Fruit fly (Drosophila melanogaster) whole organism, embryonic: ENCODE data around the gene CG14015.
A peak's percentile ranks its signal among the peaks of the same experiment; 100 is the strongest.

Experiments used
- CG10366 ChIP-seq: fragments of 200-800 bp; sonication (Bioruptor generic); IDR thresholded peaks from 2 replicates; pipeline ENCODE4 v1.3.6; 2022; ENCODE audit warnings: missing biosample characterization, missing genetic modification characterization
- CG10462 ChIP-seq: fragments of 200-800 bp; sonication (Bioruptor generic); optimal IDR thresholded peaks from 2 replicates; lab custom pipeline; 2016; ENCODE audit warnings: missing biosample characterization, missing genetic modification characterization
- CG10979 ChIP-seq: fragments of 200-800 bp; sonication (Bioruptor generic); optimal IDR thresholded peaks from 2 replicates; lab custom pipeline; 2018; ENCODE audit warnings: missing biosample characterization, mild to moderate bottlenecking, missing genetic modification characterization, moderate library complexity
- CG11456 ChIP-seq: fragments of 200-800 bp; sonication (Bioruptor generic); IDR thresholded peaks from 3 replicates; pipeline ENCODE4 v1.3.6; 2022; ENCODE audit warnings: missing biosample characterization, missing genetic modification characterization
- CG14014 ChIP-seq: fragments of 200-800 bp; sonication (Bioruptor generic); IDR thresholded peaks from 2 replicates; pipeline ENCODE4 v1.3.6; 2022; ENCODE audit warnings: missing biosample characterization, missing genetic modification characterization
- CG16813 ChIP-seq: fragments of 200-800 bp; sonication (Bioruptor generic); IDR thresholded peaks from 3 replicates; pipeline ENCODE4 v1.3.6; 2022; ENCODE audit warnings: missing biosample characterization, missing genetic modification characterization; ENCODE audit not compliant: partially characterized antibody
- CG18011 ChIP-seq: fragments of 200-800 bp; sonication (Bioruptor generic); optimal IDR thresholded peaks from 2 replicates; lab custom pipeline; 2017; ENCODE audit warnings: missing biosample characterization, missing genetic modification characterization, mild to moderate bottlenecking, moderate library complexity, missing genotype
- CG18476 ChIP-seq: fragments of 200-800 bp; sonication (Bioruptor generic); optimal IDR thresholded peaks from 2 replicates; lab custom pipeline; 2016; ENCODE audit warnings: missing biosample characterization, mild to moderate bottlenecking, missing genetic modification characterization
- CG2129 ChIP-seq: fragments of 200-800 bp; sonication (Bioruptor generic); IDR thresholded peaks from 2 replicates; pipeline ENCODE4 v1.3.6; 2022; ENCODE audit warnings: missing biosample characterization, missing genetic modification characterization; ENCODE audit not compliant: partially characterized antibody
- CG30431 ChIP-seq: fragments of 200-800 bp; sonication (Bioruptor generic); optimal IDR thresholded peaks from 2 replicates; lab custom pipeline; 2017; ENCODE audit warnings: missing biosample characterization, missing genetic modification characterization
- CG42726 ChIP-seq: fragments of 200-800 bp; sonication (Bioruptor generic); IDR thresholded peaks from 2 replicates; pipeline ENCODE4 v1.3.6; 2022; ENCODE audit warnings: missing biosample characterization, missing genetic modification characterization; ENCODE audit not compliant: partially characterized antibody
- CG5245 ChIP-seq: fragments of 200-800 bp; sonication (Bioruptor generic); optimal IDR thresholded peaks from 3 replicates; lab custom pipeline; 2016; ENCODE audit warnings: missing biosample characterization, missing genetic modification characterization
- CG5953 ChIP-seq: fragments of 200-800 bp; sonication (Bioruptor generic); IDR thresholded peaks from 2 replicates; pipeline ENCODE4 v1.3.6; 2022; ENCODE audit warnings: missing biosample characterization, missing genetic modification characterization
- CG6765 ChIP-seq: fragments of 200-800 bp; sonication (Bioruptor generic); optimal IDR thresholded peaks from 3 replicates; lab custom pipeline; 2017; ENCODE audit warnings: missing biosample characterization, mild to moderate bottlenecking, missing genetic modification characterization
- CG7556 ChIP-seq: fragments of 200-800 bp; sonication (Bioruptor generic); optimal IDR thresholded peaks from 2 replicates; lab custom pipeline; 2017; ENCODE audit warnings: missing biosample characterization, mild to moderate bottlenecking, missing genetic modification characterization
- CG9797 ChIP-seq: fragments of 200-800 bp; sonication (Bioruptor generic); optimal IDR thresholded peaks from 3 replicates; lab custom pipeline; 2018; ENCODE audit warnings: missing biosample characterization, mild to moderate bottlenecking, missing genetic modification characterization
- Chrac-16 ChIP-seq: fragments of 200-800 bp; sonication (Bioruptor generic); optimal IDR thresholded peaks from 3 replicates; lab custom pipeline; 2016; ENCODE audit warnings: missing biosample characterization, missing genetic modification characterization
- Dll ChIP-seq: fragments of 200-800 bp; sonication (Bioruptor generic); IDR thresholded peaks from 4 replicates; pipeline ENCODE4 v1.3.6; 2022; ENCODE audit warnings: missing biosample characterization, missing genetic modification characterization; ENCODE audit not compliant: partially characterized antibody
- Doc2 ChIP-seq: fragments of 200-800 bp; sonication (Bioruptor generic); IDR thresholded peaks from 2 replicates; pipeline ENCODE4 v1.3.6; 2022; ENCODE audit warnings: missing biosample characterization, missing genetic modification characterization
- Doc3 ChIP-seq: fragments of 200-800 bp; sonication (Bioruptor generic); IDR thresholded peaks from 3 replicates; pipeline ENCODE4 v1.3.6; 2022; ENCODE audit warnings: missing biosample characterization, missing genetic modification characterization; ENCODE audit not compliant: partially characterized antibody
- E2f1 ChIP-seq: fragments of 200-800 bp; sonication (Bioruptor generic); IDR thresholded peaks from 2 replicates; pipeline ENCODE4 v1.3.6; 2022; ENCODE audit warnings: missing biosample characterization, missing genetic modification characterization
- Ets65A ChIP-seq: fragments of 200-800 bp; sonication (Bioruptor generic); peaks from one replicate; lab custom pipeline; 2016; ENCODE audit warnings: missing biosample characterization, missing genetic modification characterization
- Ets97D ChIP-seq: fragments of 200-800 bp; sonication (Bioruptor generic); optimal IDR thresholded peaks from 3 replicates; lab custom pipeline; 2016; ENCODE audit warnings: missing biosample characterization, missing genetic modification characterization
- HLH3B ChIP-seq: fragments of 200-800 bp; sonication (Bioruptor generic); IDR thresholded peaks from 2 replicates; pipeline ENCODE4 v1.3.6; 2022; ENCODE audit warnings: missing biosample characterization, missing genetic modification characterization
- Hr51 ChIP-seq, 2 experiments: fragments of 200-800 bp; sonication (Bioruptor generic); optimal IDR thresholded peaks; 2 replicates in 1 of 2; 3 replicates in 1 of 2; lab custom pipeline; 2016 to 2018; ENCODE audit warnings: missing biosample characterization in 2 of 2, missing genetic modification characterization in 2 of 2, mild to moderate bottlenecking in 1 of 2, moderate library complexity in 1 of 2
- Hsf ChIP-seq: fragments of 200-800 bp; sonication (Bioruptor generic); optimal IDR thresholded peaks from 3 replicates; lab custom pipeline; 2016; ENCODE audit warnings: missing biosample characterization, missing genetic modification characterization
- Lpt ChIP-seq: fragments of >200 bp; optimal IDR thresholded peaks from 2 replicates; lab custom pipeline; 2018; ENCODE audit warnings: missing biosample characterization, missing genetic modification characterization
- Meics ChIP-seq: fragments of 200-800 bp; sonication (Bioruptor generic); optimal IDR thresholded peaks from 2 replicates; lab custom pipeline; 2017; ENCODE audit warnings: missing biosample characterization, mild to moderate bottlenecking, missing genetic modification characterization
- Poxn ChIP-seq: fragments of 200-800 bp; sonication (Bioruptor generic); IDR thresholded peaks from 2 replicates; pipeline ENCODE4 v1.3.6; 2022; ENCODE audit warnings: missing biosample characterization, missing genetic modification characterization
- Usf ChIP-seq: fragments of 200-800 bp; sonication (Bioruptor generic); optimal IDR thresholded peaks from 2 replicates; lab custom pipeline; 2017; ENCODE audit warnings: missing genotype, missing biosample characterization, missing genetic modification characterization
- br ChIP-seq: fragments of >200 bp; optimal IDR thresholded peaks from 2 replicates; lab custom pipeline; 2017
- gce ChIP-seq: fragments of 200-800 bp; sonication (Bioruptor generic); IDR thresholded peaks from 3 replicates; pipeline ENCODE4 v1.3.6; 2022; ENCODE audit warnings: missing biosample characterization, missing genetic modification characterization
- grau ChIP-seq: fragments of 200-800 bp; optimal IDR thresholded peaks from 3 replicates; lab custom pipeline; 2019; ENCODE audit warnings: missing biosample characterization, mild to moderate bottlenecking, missing genetic modification characterization, moderate library complexity
- ham ChIP-seq: fragments of 200-800 bp; sonication (Bioruptor generic); IDR thresholded peaks from 2 replicates; pipeline ENCODE4 v1.3.6; 2022; ENCODE audit warnings: missing biosample characterization, missing genetic modification characterization
- her ChIP-seq: fragments of 200-800 bp; sonication (Bioruptor generic); optimal IDR thresholded peaks from 2 replicates; lab custom pipeline; 2016; ENCODE audit warnings: missing biosample characterization, missing genetic modification characterization
- hkb ChIP-seq, 2 experiments: fragments of 200-800 bp in 1 of 2; fragments of >200 bp in 1 of 2; sonication (Bioruptor generic) in 1 of 2; IDR thresholded peaks in 1 of 2; optimal IDR thresholded peaks in 1 of 2; 2 replicates each; pipeline versions ENCODE4 v1.3.6 to Lab custom; 2017 to 2022; ENCODE audit warnings: missing biosample characterization in 1 of 2, missing genetic modification characterization in 1 of 2
- maf-S ChIP-seq: fragments of 200-800 bp; sonication (Bioruptor generic); optimal IDR thresholded peaks from 2 replicates; lab custom pipeline; 2016; ENCODE audit warnings: missing biosample characterization, missing genetic modification characterization
- pum ChIP-seq: fragments of 200-800 bp; sonication (Bioruptor generic); optimal IDR thresholded peaks from 2 replicates; lab custom pipeline; 2016; ENCODE audit warnings: missing biosample characterization, missing genetic modification characterization
- row ChIP-seq: fragments of 200-800 bp; sonication (Bioruptor generic); IDR thresholded peaks from 3 replicates; pipeline ENCODE4 v1.3.6; 2022; ENCODE audit warnings: missing biosample characterization, missing genetic modification characterization
- scrt ChIP-seq: fragments of 200-800 bp; sonication (Bioruptor generic); optimal IDR thresholded peaks from 2 replicates; lab custom pipeline; 2018; ENCODE audit warnings: missing biosample characterization, mild to moderate bottlenecking, missing genetic modification characterization, moderate library complexity
- seq ChIP-seq: fragments of 200-800 bp; sonication (Bioruptor generic); IDR thresholded peaks from 2 replicates; pipeline ENCODE4 v1.3.6; 2022; ENCODE audit warnings: missing biosample characterization, missing genetic modification characterization
- so ChIP-seq: fragments of 200-800 bp; sonication (Bioruptor generic); IDR thresholded peaks from 3 replicates; pipeline ENCODE4 v1.3.6; 2022; ENCODE audit warnings: missing biosample characterization, missing genetic modification characterization
- ttk ChIP-seq: fragments of 200-800 bp; sonication (Bioruptor generic); IDR thresholded peaks from 2 replicates; pipeline ENCODE4 v2.1.2; 2022; ENCODE audit warnings: missing biosample characterization, missing genetic modification characterization
- wdn ChIP-seq: fragments of 200-800 bp; sonication (Bioruptor generic); IDR thresholded peaks from 2 replicates; pipeline ENCODE4 v1.3.6; 2022; ENCODE audit warnings: missing biosample characterization, missing genetic modification characterization
- z ChIP-seq: fragments of 200-800 bp; sonication (Bioruptor generic); IDR thresholded peaks from 3 replicates; pipeline ENCODE4 v1.3.6; 2022; ENCODE audit warnings: missing biosample characterization, missing genetic modification characterization

CG14015 gene

dm6 chr2L:5567103-5567502, 28.1 kb upstream of the CG14015 start (continued):
- TF ChIP-seq maf-S (GFP tag; lab: Kevin White, UChicago), result no peak
- no peak; the same call in 1 of the 2 replicates for TF ChIP-seq CG10366 (GFP tag; lab: Robert Waterston, UW)
- TF ChIP-seq CG30431 (GFP tag; lab: Kevin White, UChicago), result no peak
- no peak for TF ChIP-seq CG5953 (GFP tag; lab: Robert Waterston, UW)
- no peak for TF ChIP-seq Dll (GFP tag; lab: Robert Waterston, UW)
- TF ChIP-seq hkb (optimal IDR thresholded peaks at IDR 0.05; lab: Kevin White, UChicago), result no peak
- TF ChIP-seq hkb (GFP tag; IDR thresholded peaks at IDR 0.05; lab: Robert Waterston, UW), result no peak; the same call in 1 of the 2 replicates
- no peak for TF ChIP-seq Doc2 (GFP tag; lab: Robert Waterston, UW)
- TF ChIP-seq CG10462 (GFP tag; lab: Kevin White, UChicago), result no peak
- TF ChIP-seq Meics (GFP tag; lab: Kevin White, UChicago), result no peak
- no peak for TF ChIP-seq Poxn
- peak in 1 of 2 experiments; percentile 12 for TF ChIP-seq Hr51 (GFP tag; optimal IDR thresholded peaks at IDR 0.05; lab: Kevin White, UChicago)
- 0 out of 3 replicates have a peak, but pooled peaks have one; percentile 43 for TF ChIP-seq CG11456
- TF ChIP-seq gce, result no peak
- TF ChIP-seq CG42726, result no peak
- no peak for TF ChIP-seq CG7556 (GFP tag; lab: Kevin White, UChicago)
- TF ChIP-seq CG14014 (GFP tag; lab: Robert Waterston, UW), result no peak
- TF ChIP-seq Doc3 (GFP tag; lab: Robert Waterston, UW), result no peak
- no peak for TF ChIP-seq br (lab: Kevin White, UChicago)
- no peak for TF ChIP-seq CG2129 (GFP tag; lab: Robert Waterston, UW)
- no peak for TF ChIP-seq Usf (GFP tag; lab: Kevin White, UChicago)
- TF ChIP-seq CG9797, result no peak
- no peak for TF ChIP-seq Hsf (GFP tag; lab: Kevin White, UChicago)
- TF ChIP-seq grau (tag; lab: Kevin White, UChicago), result no peak
- no peak for TF ChIP-seq Lpt
- 0 out of 2 replicates have a peak, but pooled peaks have one; percentile 12 for TF ChIP-seq HLH3B
- no peak for TF ChIP-seq CG18476 (GFP tag; lab: Kevin White, UChicago)
- no peak for TF ChIP-seq pum (GFP tag; lab: Kevin White, UChicago)
- no peak for TF ChIP-seq her (GFP tag; lab: Kevin White, UChicago)
- no peak for TF ChIP-seq CG18011 (GFP tag; lab: Kevin White, UChicago)
- peak; percentile 44; the same call in 1 of the 2 replicates for TF ChIP-seq ttk (GFP tag; lab: Robert Waterston, UW)
- peak; percentile 12 for TF ChIP-seq Ets65A (GFP tag; lab: Kevin White, UChicago)
- no peak for TF ChIP-seq E2f1 (GFP tag; lab: Robert Waterston, UW)
- TF ChIP-seq CG10979, result no peak
- TF ChIP-seq CG16813 (GFP tag; lab: Robert Waterston, UW), result no peak
- no peak for TF ChIP-seq Ets97D (GFP tag; lab: Kevin White, UChicago)
- no peak for TF ChIP-seq CG5245
- TF ChIP-seq row (GFP tag; lab: Robert Waterston, UW), result peak; percentile 52; the same call in 2 of the 3 replicates
- TF ChIP-seq Chrac-16 (GFP tag; lab: Kevin White, UChicago), result no peak
- no peak for TF ChIP-seq seq (GFP tag; lab: Robert Waterston, UW)
- TF ChIP-seq CG6765, result no peak
- no peak for TF ChIP-seq so
- no peak for TF ChIP-seq wdn
- TF ChIP-seq z, result 0 out of 3 replicates have a peak, but pooled peaks have one; percentile 36
- TF ChIP-seq scrt (GFP tag; lab: Kevin White, UChicago), result no peak
- no peak for TF ChIP-seq ham (GFP tag; lab: Robert Waterston, UW)
